Worm (Caenorhabditis elegans) whole organism, young adult: ENCODE data around the gene cyp-44A1.

ENCODE experiments used
- B0019.2 ChIP-seq: fragments of 200-800 bp; sonication (Bioruptor generic); conservative IDR thresholded peaks from 2 replicates; pipeline ENCODE4 v1.3.6; 2022; ENCODE audit warnings: missing genetic modification reagents, missing genetic modification characterization, missing compliant biosample characterization
- B0336.3 ChIP-seq: fragments of 200-800 bp; sonication (Bioruptor generic); IDR thresholded peaks from 2 replicates; pipeline ENCODE4 v1.3.6; 2022; ENCODE audit warnings: missing genetic modification characterization, missing compliant biosample characterization
- F10E7.11 ChIP-seq: sonication (generic microtip); optimal IDR thresholded peaks from 2 replicates; lab custom pipeline; 2017; ENCODE audit warnings: mild to moderate bottlenecking, missing genetic modification characterization, moderate library complexity, missing compliant biosample characterization
- F23B12.7 ChIP-seq: sonication (generic microtip); optimal IDR thresholded peaks from 2 replicates; lab custom pipeline; 2017; ENCODE audit warnings: missing genetic modification characterization, mild to moderate bottlenecking, missing compliant biosample characterization, antibody characterized with exemption, moderate library complexity; ENCODE audit not compliant: insufficient read depth
- F33H1.4 ChIP-seq: fragments of 200-800 bp; sonication (Bioruptor generic); IDR thresholded peaks from 2 replicates; pipeline ENCODE4 v1.3.6; 2022; ENCODE audit warnings: missing genetic modification reagents, missing genetic modification characterization, missing compliant biosample characterization
- F37B4.10 ChIP-seq: fragments of 200-800 bp; sonication (Bioruptor generic); IDR thresholded peaks from 2 replicates; pipeline ENCODE4 v1.3.6; 2022; ENCODE audit warnings: missing genetic modification characterization, missing compliant biosample characterization
- K11D2.4 ChIP-seq: fragments of 200-800 bp; sonication (Bioruptor generic); IDR thresholded peaks from 2 replicates; pipeline ENCODE4 v1.3.6; 2022; ENCODE audit warnings: missing genetic modification reagents, missing genetic modification characterization, missing compliant biosample characterization
- K12H6.12 ChIP-seq: fragments of 200-800 bp; sonication (Bioruptor generic); optimal IDR thresholded peaks from 2 replicates; lab custom pipeline; 2018; ENCODE audit warnings: mild to moderate bottlenecking, missing genetic modification characterization, missing compliant biosample characterization
- T07F8.4 ChIP-seq: sonication (generic microtip); optimal IDR thresholded peaks from 2 replicates; lab custom pipeline; 2016; ENCODE audit warnings: mild to moderate bottlenecking, missing genetic modification characterization, moderate library complexity, missing compliant biosample characterization
- T26A5.8 ChIP-seq: sonication (generic microtip); optimal IDR thresholded peaks from 2 replicates; lab custom pipeline; 2016; ENCODE audit warnings: missing genetic modification characterization, missing compliant biosample characterization
- Y53G8AR.9 ChIP-seq: fragments of 200-800 bp; sonication (Bioruptor generic); conservative IDR thresholded peaks from 2 replicates; pipeline ENCODE4 v1.3.6; 2022; ENCODE audit warnings: missing genetic modification reagents, missing genetic modification characterization, missing compliant biosample characterization
- ZK185.1 ChIP-seq: sonication (generic microtip); optimal IDR thresholded peaks from 2 replicates; lab custom pipeline; 2016; ENCODE audit warnings: mild to moderate bottlenecking, missing genetic modification characterization, missing compliant biosample characterization; ENCODE audit not compliant: poor library complexity, severe bottlenecking
- akir-1 ChIP-seq: fragments of 200-800 bp; sonication (Bioruptor generic); optimal IDR thresholded peaks from 2 replicates; lab custom pipeline; 2018; ENCODE audit warnings: mild to moderate bottlenecking, missing genetic modification characterization, moderate library complexity, missing compliant biosample characterization
- ama-1 ChIP-seq, 3 experiments: fragments of 150-350 bp in 1 of 3; sonication (generic microtip) in 2 of 3; optimal IDR thresholded peaks; 2 replicates each; lab custom pipeline; 2014 to 2018; ENCODE audit warnings: missing biosample characterization in 2 of 3, missing genetic modification characterization in 2 of 3, missing genetic modification reagents in 2 of 3
- attf-5 ChIP-seq: fragments of 200-800 bp; sonication (Bioruptor generic); optimal IDR thresholded peaks from 2 replicates; lab custom pipeline; 2018; ENCODE audit warnings: mild to moderate bottlenecking, missing genetic modification characterization, missing compliant biosample characterization
- attf-6 ChIP-seq: fragments of 200-800 bp; sonication (Bioruptor generic); IDR thresholded peaks from 2 replicates; pipeline ENCODE4 v1.3.6; 2022; ENCODE audit warnings: missing genetic modification reagents, missing genetic modification characterization, missing compliant biosample characterization
- bed-1 ChIP-seq: fragments of 200-800 bp; sonication (Bioruptor generic); IDR thresholded peaks from 2 replicates; pipeline ENCODE4 v1.3.6; 2022; ENCODE audit warnings: missing genetic modification reagents, missing genetic modification characterization, missing compliant biosample characterization
- cebp-1 ChIP-seq, 2 experiments: fragments of 200-800 bp in 1 of 2; sonication (Bioruptor generic) in 1 of 2; sonication (generic microtip) in 1 of 2; IDR thresholded peaks in 1 of 2; optimal IDR thresholded peaks in 1 of 2; 2 replicates each; pipeline versions ENCODE4 v1.3.6 to Lab custom; 2017 to 2022; ENCODE audit warnings: missing compliant biosample characterization in 2 of 2, missing genetic modification characterization in 2 of 2, mild to moderate bottlenecking in 1 of 2, missing genetic modification reagents in 1 of 2, moderate library complexity in 1 of 2
- cebp-2 ChIP-seq: fragments of 200-800 bp; sonication (Bioruptor generic); IDR thresholded peaks from 2 replicates; pipeline ENCODE4 v1.3.6; 2022; ENCODE audit warnings: missing genetic modification characterization, missing compliant biosample characterization
- ceh-27 ChIP-seq: fragments of 200-800 bp; sonication (Bioruptor generic); optimal IDR thresholded peaks from 2 replicates; lab custom pipeline; 2018; ENCODE audit warnings: mild to moderate bottlenecking, missing genetic modification characterization, moderate library complexity, missing compliant biosample characterization
- ceh-40 ChIP-seq: fragments of 200-800 bp; sonication (Bioruptor generic); IDR thresholded peaks from 2 replicates; pipeline ENCODE4 v1.3.6; 2022; ENCODE audit warnings: missing genetic modification characterization, missing compliant biosample characterization
- chd-7 ChIP-seq: sonication (generic microtip); optimal IDR thresholded peaks from 2 replicates; lab custom pipeline; 2016; ENCODE audit warnings: mild to moderate bottlenecking, missing genetic modification characterization, moderate library complexity, missing compliant biosample characterization
- dox-1 ChIP-seq: fragments of 200-800 bp; sonication (Bioruptor generic); IDR thresholded peaks from 2 replicates; pipeline ENCODE4 v1.3.6; 2022; ENCODE audit warnings: missing genetic modification reagents, missing genetic modification characterization, missing compliant biosample characterization
- dpff-1 ChIP-seq: sonication (generic microtip); optimal IDR thresholded peaks from 2 replicates; lab custom pipeline; 2017; ENCODE audit warnings: mild to moderate bottlenecking, missing genetic modification characterization, missing compliant biosample characterization
- dpl-1 ChIP-seq: fragments of 150-350 bp; optimal IDR thresholded peaks from 2 replicates; lab custom pipeline; 2014; ENCODE audit warnings: missing biosample characterization, missing genetic modification reagents, missing genetic modification characterization
- ekl-4 ChIP-seq: fragments of 200-800 bp; sonication (Bioruptor generic); IDR thresholded peaks from 2 replicates; pipeline ENCODE4 v1.3.6; 2022; ENCODE audit warnings: missing genetic modification reagents, missing genetic modification characterization, missing compliant biosample characterization
- ets-4 ChIP-seq: fragments of 200-800 bp; sonication (Bioruptor generic); optimal IDR thresholded peaks from 2 replicates; lab custom pipeline; 2018; ENCODE audit warnings: mild to moderate bottlenecking, missing genetic modification characterization, missing compliant biosample characterization
- fkh-3 ChIP-seq: sonication (generic microtip); optimal IDR thresholded peaks from 2 replicates; lab custom pipeline; 2016; ENCODE audit warnings: mild to moderate bottlenecking, missing genetic modification characterization, missing compliant biosample characterization
- him-1 ChIP-seq: sonication (generic microtip); optimal IDR thresholded peaks from 2 replicates; lab custom pipeline; 2016; ENCODE audit warnings: missing genotype, missing genetic modification reagents, missing genetic modification characterization, missing compliant biosample characterization
- let-607 ChIP-seq, 2 experiments: fragments of 200-800 bp in 1 of 2; sonication (Bioruptor generic) in 1 of 2; sonication (generic microtip) in 1 of 2; optimal IDR thresholded peaks; 2 replicates each; lab custom pipeline; 2016 to 2018; ENCODE audit warnings: mild to moderate bottlenecking in 2 of 2, missing compliant biosample characterization in 2 of 2, missing genetic modification characterization in 2 of 2, moderate library complexity in 2 of 2, missing genotype in 1 of 2
- lin-26 ChIP-seq: fragments of 200-800 bp; sonication (Bioruptor generic); IDR thresholded peaks from 2 replicates; pipeline ENCODE4 v1.3.6; 2022; ENCODE audit warnings: missing genetic modification reagents, missing genetic modification characterization, missing compliant biosample characterization
- lin-35 ChIP-seq, 3 experiments: fragments of 150-350 bp in 2 of 3; sonication (generic microtip) in 1 of 3; optimal IDR thresholded peaks; 2 replicates each; lab custom pipeline; 2014 to 2018; ENCODE audit warnings: missing biosample characterization in 3 of 3, missing genetic modification characterization in 3 of 3, missing genetic modification reagents in 3 of 3
- lsl-1 ChIP-seq: fragments of 200-800 bp; sonication (Bioruptor generic); optimal IDR thresholded peaks from 2 replicates; lab custom pipeline; 2018; ENCODE audit warnings: mild to moderate bottlenecking, missing genetic modification characterization, moderate library complexity, missing compliant biosample characterization
- madf-8 ChIP-seq: fragments of 200-800 bp; sonication (Bioruptor generic); conservative IDR thresholded peaks from 2 replicates; pipeline ENCODE4 v1.3.6; 2022; ENCODE audit warnings: missing genetic modification reagents, missing genetic modification characterization, missing compliant biosample characterization
- mcd-1 ChIP-seq: fragments of 200-800 bp; sonication (Bioruptor generic); IDR thresholded peaks from 2 replicates; pipeline ENCODE4 v1.3.6; 2022; ENCODE audit warnings: missing genetic modification reagents, missing genetic modification characterization, missing compliant biosample characterization
- mes-4 ChIP-seq: sonication (generic microtip); optimal IDR thresholded peaks from 2 replicates; lab custom pipeline; 2016; ENCODE audit warnings: missing genotype, missing genetic modification characterization, missing compliant biosample characterization
- mxl-1 ChIP-seq: sonication (generic microtip); optimal IDR thresholded peaks from 2 replicates; lab custom pipeline; 2016; ENCODE audit warnings: missing genetic modification characterization, missing compliant biosample characterization
- nfya-2 ChIP-seq: fragments of 200-800 bp; sonication (Bioruptor generic); IDR thresholded peaks from 2 replicates; pipeline ENCODE4 v1.3.6; 2022; ENCODE audit warnings: missing genetic modification reagents, missing genetic modification characterization, missing compliant biosample characterization
- nfyb-1 ChIP-seq: fragments of 200-800 bp; sonication (Bioruptor generic); IDR thresholded peaks from 2 replicates; pipeline ENCODE4 v1.3.6; 2022; ENCODE audit warnings: missing genetic modification reagents, missing genetic modification characterization, missing compliant biosample characterization
- nhr-80 ChIP-seq: sonication (generic microtip); optimal IDR thresholded peaks from 2 replicates; lab custom pipeline; 2016; ENCODE audit warnings: missing genetic modification characterization, missing compliant biosample characterization
- pbrm-1 ChIP-seq: fragments of 200-800 bp; sonication (Bioruptor generic); IDR thresholded peaks from 2 replicates; pipeline ENCODE4 v1.3.6; 2022; ENCODE audit warnings: missing genetic modification reagents, missing genetic modification characterization, missing compliant biosample characterization
- rcor-1 ChIP-seq: fragments of 200-800 bp; sonication (Bioruptor generic); IDR thresholded peaks from 2 replicates; pipeline ENCODE4 v1.3.6; 2022; ENCODE audit warnings: missing genetic modification reagents, missing genetic modification characterization, missing compliant biosample characterization
- snpc-1.1 ChIP-seq: sonication (generic microtip); optimal IDR thresholded peaks from 2 replicates; lab custom pipeline; 2017; ENCODE audit warnings: missing genetic modification characterization, mild to moderate bottlenecking, missing compliant biosample characterization, antibody characterized with exemption, moderate library complexity, missing genotype, missing genetic modification reagents; ENCODE audit not compliant: insufficient read depth
- sptf-2 ChIP-seq: fragments of 200-800 bp; sonication (Bioruptor generic); optimal IDR thresholded peaks from 2 replicates; lab custom pipeline; 2018; ENCODE audit warnings: mild to moderate bottlenecking, missing genetic modification characterization, missing compliant biosample characterization
- tbp1 ChIP-seq: fragments of 200-800 bp; sonication (Bioruptor generic); optimal IDR thresholded peaks from 2 replicates; lab custom pipeline; 2018; ENCODE audit warnings: mild to moderate bottlenecking, missing genetic modification characterization, missing compliant biosample characterization
- unc-130 ChIP-seq: sonication (generic microtip); optimal IDR thresholded peaks from 2 replicates; lab custom pipeline; 2016; ENCODE audit warnings: missing genetic modification reagents, missing genetic modification characterization, missing compliant biosample characterization
- xnd-1 ChIP-seq: sonication (generic microtip); optimal IDR thresholded peaks from 2 replicates; lab custom pipeline; 2016; ENCODE audit warnings: missing genotype, missing genetic modification reagents, missing genetic modification characterization, missing compliant biosample characterization
- ztf-18 ChIP-seq: sonication (generic microtip); optimal IDR thresholded peaks from 2 replicates; lab custom pipeline; 2016; ENCODE audit warnings: missing genotype, mild to moderate bottlenecking, missing genetic modification characterization, missing compliant biosample characterization

cyp-44A1 gene

ce11 chrII:5473946-5474423 lies 29.9 kb upstream of the cyp-44A1 start, which contains the start of gene mrps-16 (continued):
- TF ChIP-seq cebp-2 (GFP tag; lab: Robert Waterston, UW) (no peak), mxl-1 (tag; lab: Kevin White, UChicago) (no peak), attf-6 (no peak), snpc-1.1 (peak; percentile 17), nfya-2 (GFP tag; lab: Robert Waterston, UW) (no peak), him-1 (no peak), fkh-3 (tag; lab: Kevin White, UChicago) (no peak), pbrm-1 (GFP tag; lab: Robert Waterston, UW) (0 out of 2 replicates have a peak, but pooled peaks have one; percentile 19), madf-8 (GFP tag; lab: Robert Waterston, UW) (peak; percentile 43), F10E7.11 (tag; lab: Kevin White, UChicago) (no peak), sptf-2 (GFP tag; lab: Kevin White, UChicago) (no peak), lin-35 (GFP tag; optimal IDR thresholded peaks at IDR 0.05; lab: Kevin White, UChicago) (peak in 2 of 3 experiments; percentile 27 to 91), mcd-1 (GFP tag; lab: Robert Waterston, UW) (peak; percentile 26; the same call in 1 of the 2 replicates), ceh-27 (GFP tag; lab: Kevin White, UChicago) (no peak), B0019.2 (no peak), lsl-1 (GFP tag; lab: Kevin White, UChicago) (peak; percentile 40), F23B12.7 (tag; lab: Kevin White, UChicago) (no peak), xnd-1 (tag; lab: Kevin White, UChicago) (peak; percentile 18), F33H1.4 (GFP tag; lab: Robert Waterston, UW) (peak; percentile 42), akir-1 (GFP tag; lab: Kevin White, UChicago) (no peak), nfyb-1 (GFP tag; lab: Robert Waterston, UW) (no peak), bed-1 (GFP tag; lab: Robert Waterston, UW) (no peak), unc-130 (GFP tag; lab: Kevin White, UChicago) (no peak), Y53G8AR.9 (GFP tag; lab: Robert Waterston, UW) (no peak), K11D2.4 (no peak), ets-4 (GFP tag; lab: Kevin White, UChicago) (no peak), nhr-80 (tag; lab: Kevin White, UChicago) (no peak), T26A5.8 (tag; lab: Kevin White, UChicago) (no peak), dox-1 (GFP tag; lab: Robert Waterston, UW) (no peak), cebp-1 (GFP tag; IDR thresholded peaks at IDR 0.05; lab: Robert Waterston, UW) (no peak), cebp-1 (tag; optimal IDR thresholded peaks at IDR 0.05; lab: Kevin White, UChicago) (peak; percentile 28), F37B4.10 (GFP tag; lab: Robert Waterston, UW) (no peak), ama-1 (optimal IDR thresholded peaks at IDR 0.05; lab: Kevin White, UChicago) (no peak), ama-1 (GFP tag; optimal IDR thresholded peaks at IDR 0.05; lab: Kevin White, UChicago) (no peak), tbp1 (peak; percentile 25), T07F8.4 (no peak), K12H6.12 (tag; lab: Kevin White, UChicago) (no peak), ztf-18 (no peak), dpl-1 (peak; percentile 71), rcor-1 (no peak), attf-5 (GFP tag; lab: Kevin White, UChicago) (no peak), ekl-4 (no peak), ceh-40 (GFP tag; lab: Robert Waterston, UW) (no peak), B0336.3 (no peak), chd-7 (tag; lab: Kevin White, UChicago) (no peak), ZK185.1 (tag; lab: Kevin White, UChicago) (peak; percentile 54), dpff-1 (no peak), mes-4 (tag; lab: Kevin White, UChicago) (no peak), let-607 (tag; optimal IDR thresholded peaks at IDR 0.05; lab: Kevin White, UChicago) (no peak), lin-26 (GFP tag; lab: Robert Waterston, UW) (no peak)
